Worm (Caenorhabditis elegans): ENCODE data around the gene srh-31.
A peak's percentile ranks its signal among the peaks of the same experiment; 100 is the strongest.

The srh-31 gene

ce11 chrV:17739801-17740200 is 32.7 kb downstream of the srh-31 start, which contains the start of gene cutl-4:
Gene cutl-4 (minus strand): TSS chrV:17739901.
- TF ChIP-seq zag-1 (tag; optimal IDR thresholded peaks at IDR 0.05) = no peak
- TF ChIP-seq nhr-76 (tag; optimal IDR thresholded peaks at IDR 0.05) = no peak
- no peak for TF ChIP-seq sea-2 (GFP tag; optimal IDR thresholded peaks at IDR 0.05)
- TF ChIP-seq nhr-11 (tag; optimal IDR thresholded peaks at IDR 0.05) = no peak
- TF ChIP-seq tbx-2 (tag; optimal IDR thresholded peaks at IDR 0.05) = no peak

- TF ChIP-seq ama-1 (optimal IDR thresholded peaks at IDR 0.05) (no peak), mdl-1 (tag; optimal IDR thresholded peaks at IDR 0.05) (no peak)
Measured at ce11 chrV:17743802-17744201, 36.7 kb downstream of the srh-31 start.

ce11 chrV:17746959-17747358 is 39.8 kb downstream of the srh-31 start, which contains the start of gene twk-36:
Gene twk-36 (minus strand): TSS chrV:17747059.
- TF ChIP-seq elt-3 (tag; optimal IDR thresholded peaks at IDR 0.05) (no peak), nhr-25 (tag; optimal IDR thresholded peaks at IDR 0.05) (no peak), pha-4 (tag; optimal IDR thresholded peaks at IDR 0.05) (no peak), nhr-28 (tag; optimal IDR thresholded peaks at IDR 0.05) (no peak), aly-2 (tag; optimal IDR thresholded peaks at IDR 0.05) (no peak), elt-1 (tag; optimal IDR thresholded peaks at IDR 0.05) (no peak), fkh-10 (GFP tag; optimal IDR thresholded peaks at IDR 0.05) (no peak)

- TF ChIP-seq hmg-11 (tag; optimal IDR thresholded peaks at IDR 0.05) = no peak
- TF ChIP-seq fkh-10 (GFP tag; optimal IDR thresholded peaks at IDR 0.05) = peak; percentile 79
Measured at ce11 chrV:17749181-17749580, 42.1 kb downstream of the srh-31 start, which contains the start of gene R12G8.1. Gene R12G8.1 (minus strand): TSS chrV:17749243.

- TF ChIP-seq egl-27 (tag; optimal IDR thresholded peaks at IDR 0.05) = no peak
- TF ChIP-seq ceh-82 (tag; optimal IDR thresholded peaks at IDR 0.05) = no peak
- TF ChIP-seq egl-5 (tag; optimal IDR thresholded peaks at IDR 0.05) = no peak
- no peak for TF ChIP-seq ama-1 (optimal IDR thresholded peaks at IDR 0.05)
- TF ChIP-seq pqm-1 (tag; optimal IDR thresholded peaks at IDR 0.05) = peak; percentile 67
- TF ChIP-seq lin-15B (tag; optimal IDR thresholded peaks at IDR 0.05) = no peak
- TF ChIP-seq elt-2 (tag; optimal IDR thresholded peaks at IDR 0.05) = peak; percentile 90
- no peak for TF ChIP-seq ztf-11 (tag; optimal IDR thresholded peaks at IDR 0.05)
- no peak for TF ChIP-seq hmg-11 (tag; optimal IDR thresholded peaks at IDR 0.05)
- TF ChIP-seq pha-4 (tag; optimal IDR thresholded peaks at IDR 0.05) = peak; percentile 46
- no peak for TF ChIP-seq aly-2 (tag; optimal IDR thresholded peaks at IDR 0.05)
- no peak for TF ChIP-seq lsy-12 (tag; optimal IDR thresholded peaks at IDR 0.05)
- TF ChIP-seq nhr-25 (tag; optimal IDR thresholded peaks at IDR 0.05) = no peak
- no peak for TF ChIP-seq eor-1 (tag; optimal IDR thresholded peaks at IDR 0.05)
- no peak for TF ChIP-seq ztf-4 (tag; optimal IDR thresholded peaks at IDR 0.05)
- TF ChIP-seq jun-1 (tag; optimal IDR thresholded peaks at IDR 0.05) = no peak
Measured at ce11 chrV:17752340-17752739, 45.2 kb downstream of the srh-31 start.

ce11 chrV:17754999-17755398 is 47.9 kb downstream of the srh-31 start:
- TF ChIP-seq ceh-28 (tag; optimal IDR thresholded peaks at IDR 0.05) = no peak
- TF ChIP-seq pha-4 (tag; optimal IDR thresholded peaks at IDR 0.05) = peak; percentile 31
- TF ChIP-seq elt-2 (tag; optimal IDR thresholded peaks at IDR 0.05) = peak; percentile 82
- TF ChIP-seq pqm-1 (tag; optimal IDR thresholded peaks at IDR 0.05) = peak; percentile 78

ce11 chrV:17755592-17755991 is 48.5 kb downstream of the srh-31 start, which contains the start of gene pgp-9:
Gene pgp-9 (plus strand): TSS chrV:17755892.
- no peak for TF ChIP-seq ztf-4 (tag; optimal IDR thresholded peaks at IDR 0.05)
